Fruit fly (Drosophila melanogaster): ENCODE data around the gene Tctp.

DNA sequence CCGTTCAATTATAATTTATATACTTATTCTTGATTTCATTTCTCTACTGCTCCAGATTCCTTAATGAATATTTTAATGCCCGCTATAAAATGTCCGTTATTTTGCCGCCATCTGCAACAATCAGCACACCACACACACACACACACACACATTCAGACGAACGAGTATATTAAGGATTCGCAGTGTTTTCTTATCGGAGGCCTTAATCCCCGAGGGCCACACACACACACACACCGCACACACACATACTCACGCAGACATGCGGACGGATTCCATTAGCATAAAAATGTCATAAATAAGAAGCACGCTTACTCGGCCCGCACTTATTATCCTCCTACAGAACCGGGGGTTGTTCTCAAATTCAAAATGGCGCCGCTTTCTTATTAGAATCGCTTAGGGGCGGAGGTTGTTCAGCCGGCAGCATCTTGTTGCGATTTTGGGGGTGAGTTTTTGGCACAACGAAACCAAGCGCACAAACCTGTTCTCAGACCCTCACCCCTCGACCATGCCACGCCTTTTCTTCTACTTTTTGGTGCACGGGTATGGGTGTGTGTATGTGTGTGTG lies 51.0 kb downstream of the Tctp start:
- TF ChIP-seq CTCF (optimal IDR thresholded peaks at IDR 0.05) (no peak), CG8478 (optimal IDR thresholded peaks at IDR 0.05) (no peak)
